Fruit fly (Drosophila melanogaster) whole organism, embryonic: ENCODE results near the gene CG9300.
A peak's percentile ranks its signal among the peaks of the same experiment; 100 is the strongest.

Source experiments
- Adf1 ChIP-seq: fragments of 200-800 bp; sonication (Bioruptor generic); IDR thresholded peaks from 2 replicates; pipeline ENCODE4 v1.3.6; 2022; ENCODE audit warnings: missing biosample characterization, missing genetic modification characterization
- CG10267 ChIP-seq: fragments of 200-800 bp; sonication (Bioruptor generic); optimal IDR thresholded peaks from 2 replicates; lab custom pipeline; 2018; ENCODE audit warnings: missing biosample characterization, mild to moderate bottlenecking, missing genetic modification characterization, moderate library complexity
- CG10431 ChIP-seq: fragments of 200-800 bp; sonication (Bioruptor generic); optimal IDR thresholded peaks from 3 replicates; lab custom pipeline; 2018; ENCODE audit warnings: missing biosample characterization, mild to moderate bottlenecking, missing genetic modification characterization
- CG12391 ChIP-seq: fragments of 200-800 bp; sonication (Bioruptor generic); optimal IDR thresholded peaks from 3 replicates; lab custom pipeline; 2018; ENCODE audit warnings: missing biosample characterization, mild to moderate bottlenecking, missing genetic modification characterization, moderate library complexity
- CG12769 ChIP-seq: fragments of 200-800 bp; sonication (Bioruptor generic); optimal IDR thresholded peaks from 2 replicates; lab custom pipeline; 2019; ENCODE audit warnings: missing biosample characterization, mild to moderate bottlenecking, missing genetic modification characterization, moderate library complexity
- CG14014 ChIP-seq: fragments of 200-800 bp; sonication (Bioruptor generic); IDR thresholded peaks from 2 replicates; pipeline ENCODE4 v1.3.6; 2022; ENCODE audit warnings: missing biosample characterization, missing genetic modification characterization
- CG14441 ChIP-seq: fragments of 200-800 bp; sonication (Bioruptor generic); IDR thresholded peaks from 2 replicates; pipeline ENCODE4 v1.3.6; 2022; ENCODE audit warnings: missing biosample characterization, missing genetic modification characterization
- CG1647 ChIP-seq: fragments of 200-800 bp; sonication (Bioruptor generic); optimal IDR thresholded peaks from 3 replicates; lab custom pipeline; 2016; ENCODE audit warnings: missing biosample characterization, missing genetic modification characterization
- CG16813 ChIP-seq: fragments of 200-800 bp; sonication (Bioruptor generic); IDR thresholded peaks from 3 replicates; pipeline ENCODE4 v1.3.6; 2022; ENCODE audit warnings: missing biosample characterization, missing genetic modification characterization; ENCODE audit not compliant: partially characterized antibody
- CG17359 ChIP-seq: fragments of 200-800 bp; sonication (Bioruptor generic); optimal IDR thresholded peaks from 3 replicates; lab custom pipeline; 2018; ENCODE audit warnings: missing biosample characterization, mild to moderate bottlenecking, missing genetic modification characterization, moderate library complexity
- CG17361 ChIP-seq: fragments of 200-800 bp; sonication (Bioruptor generic); IDR thresholded peaks from 3 replicates; pipeline ENCODE4 v1.3.6; 2022; ENCODE audit warnings: missing biosample characterization, missing genetic modification characterization
- CG17612 ChIP-seq: fragments of 200-800 bp; sonication (Bioruptor generic); IDR thresholded peaks from 2 replicates; pipeline ENCODE4 v1.3.6; 2022; ENCODE audit warnings: missing biosample characterization, missing genetic modification characterization
- CG2889 ChIP-seq: fragments of 200-800 bp; sonication (Bioruptor generic); IDR thresholded peaks from 3 replicates; pipeline ENCODE4 v1.3.6; 2022; ENCODE audit warnings: missing biosample characterization, missing genetic modification characterization
- CG32767 ChIP-seq: fragments of 200-800 bp; sonication (Bioruptor generic); IDR thresholded peaks from 2 replicates; pipeline ENCODE4 v1.3.6; 2022; ENCODE audit warnings: missing biosample characterization, missing genetic modification characterization
- CG34422 ChIP-seq: fragments of 200-800 bp; sonication (Bioruptor generic); IDR thresholded peaks from 3 replicates; pipeline ENCODE4 v1.3.6; 2022; ENCODE audit warnings: missing biosample characterization, missing genetic modification characterization
- CG4328 ChIP-seq: fragments of 200-800 bp; sonication (Bioruptor generic); optimal IDR thresholded peaks from 3 replicates; lab custom pipeline; 2017; ENCODE audit warnings: missing biosample characterization, missing genetic modification reagents, missing genetic modification characterization
- CG6791 ChIP-seq: fragments of 200-800 bp; sonication (Bioruptor generic); IDR thresholded peaks from 3 replicates; pipeline ENCODE4 v1.3.6; 2022; ENCODE audit warnings: missing biosample characterization, missing genetic modification characterization; ENCODE audit not compliant: partially characterized antibody
- CG7372 ChIP-seq: fragments of 200-800 bp; sonication (Bioruptor generic); IDR thresholded peaks from 2 replicates; pipeline ENCODE4 v1.3.6; 2022; ENCODE audit warnings: missing biosample characterization, missing genetic modification characterization
- CG7745 ChIP-seq: fragments of 200-800 bp; sonication (Bioruptor generic); optimal IDR thresholded peaks from 2 replicates; lab custom pipeline; 2018; ENCODE audit warnings: missing biosample characterization, mild to moderate bottlenecking, missing genetic modification characterization, moderate library complexity
- CG8944 ChIP-seq: fragments of 200-800 bp; sonication (Bioruptor generic); optimal IDR thresholded peaks from 3 replicates; lab custom pipeline; 2016; ENCODE audit warnings: missing biosample characterization, missing genetic modification characterization
- CTCF ChIP-seq: fragments of 200-800 bp; sonication (Bioruptor generic); optimal IDR thresholded peaks from 2 replicates; lab custom pipeline; 2017; ENCODE audit warnings: missing biosample characterization, mild to moderate bottlenecking, missing genetic modification characterization, moderate library complexity
- Camta ChIP-seq: fragments of 200-800 bp; sonication (Bioruptor generic); optimal IDR thresholded peaks from 2 replicates; lab custom pipeline; 2016; ENCODE audit warnings: missing biosample characterization, missing genetic modification characterization
- D19B ChIP-seq: fragments of 200-800 bp; sonication (Bioruptor generic); optimal IDR thresholded peaks from 2 replicates; lab custom pipeline; 2017; ENCODE audit warnings: missing biosample characterization, mild to moderate bottlenecking, missing genetic modification characterization
- Doc3 ChIP-seq: fragments of 200-800 bp; sonication (Bioruptor generic); IDR thresholded peaks from 3 replicates; pipeline ENCODE4 v1.3.6; 2022; ENCODE audit warnings: missing biosample characterization, missing genetic modification characterization; ENCODE audit not compliant: partially characterized antibody
- Drgx ChIP-seq: fragments of 200-800 bp; sonication (Bioruptor generic); IDR thresholded peaks from 2 replicates; pipeline ENCODE4 v1.3.6; 2022; ENCODE audit warnings: missing biosample characterization, missing genetic modification characterization
- Hr3 ChIP-seq: fragments of 200-800 bp; sonication (Bioruptor generic); optimal IDR thresholded peaks from 3 replicates; lab custom pipeline; 2016; ENCODE audit warnings: missing biosample characterization, missing genetic modification characterization
- Mrtf ChIP-seq: fragments of 200-800 bp; sonication (Bioruptor generic); IDR thresholded peaks from 3 replicates; pipeline ENCODE4 v1.3.6; 2022; ENCODE audit warnings: missing biosample characterization, missing genetic modification characterization
- Myb ChIP-seq: fragments of 200-800 bp; sonication (Bioruptor generic); optimal IDR thresholded peaks from 2 replicates; lab custom pipeline; 2016; ENCODE audit warnings: missing biosample characterization, missing genetic modification characterization
- Six4 ChIP-seq: fragments of 200-800 bp; sonication (Bioruptor generic); optimal IDR thresholded peaks from 2 replicates; lab custom pipeline; 2016; ENCODE audit warnings: missing biosample characterization, missing genetic modification characterization
- Sry-δ ChIP-seq: fragments of 200-800 bp; sonication (Bioruptor generic); optimal IDR thresholded peaks from 2 replicates; lab custom pipeline; 2016; ENCODE audit warnings: missing biosample characterization, missing genetic modification characterization
- Xbp1 ChIP-seq: fragments of 200-800 bp; sonication (Bioruptor generic); optimal IDR thresholded peaks from 3 replicates; lab custom pipeline; 2016; ENCODE audit warnings: missing biosample characterization, mild to moderate bottlenecking, missing genetic modification characterization
- ab ChIP-seq: fragments of 200-800 bp; sonication (Bioruptor generic); optimal IDR thresholded peaks from 2 replicates; lab custom pipeline; 2016; ENCODE audit warnings: missing biosample characterization, missing genetic modification characterization
- ap ChIP-seq: fragments of 200-800 bp; sonication (Bioruptor generic); IDR thresholded peaks from 2 replicates; pipeline ENCODE4 v1.3.6; 2022; ENCODE audit warnings: missing biosample characterization, missing genetic modification characterization
- ato ChIP-seq: fragments of 200-800 bp; sonication (Bioruptor generic); IDR thresholded peaks from 2 replicates; pipeline ENCODE4 v1.3.6; 2022; ENCODE audit warnings: missing biosample characterization, missing genetic modification characterization; ENCODE audit not compliant: partially characterized antibody
- cg ChIP-seq: fragments of 200-800 bp; sonication (Bioruptor generic); optimal IDR thresholded peaks from 3 replicates; lab custom pipeline; 2019; ENCODE audit warnings: missing biosample characterization, mild to moderate bottlenecking, missing genetic modification characterization, moderate library complexity
- chinmo ChIP-seq: fragments of 200-800 bp; sonication (Bioruptor generic); IDR thresholded peaks from 4 replicates; pipeline ENCODE4 v1.3.6; 2022; ENCODE audit warnings: missing biosample characterization, missing genetic modification characterization; ENCODE audit not compliant: partially characterized antibody
- dimm ChIP-seq: fragments of 200-800 bp; sonication (Bioruptor generic); IDR thresholded peaks from 2 replicates; pipeline ENCODE4 v1.3.6; 2022; ENCODE audit warnings: missing biosample characterization, missing genetic modification characterization
- dysf ChIP-seq: fragments of 200-800 bp; sonication (Bioruptor generic); IDR thresholded peaks from 3 replicates; pipeline ENCODE4 v1.3.6; 2022; ENCODE audit warnings: missing biosample characterization, missing genetic modification characterization
- ems ChIP-seq: fragments of 200-800 bp; sonication (Bioruptor generic); optimal IDR thresholded peaks from 3 replicates; lab custom pipeline; 2016; ENCODE audit warnings: missing biosample characterization, missing genetic modification characterization
- en ChIP-seq: fragments of 200-800 bp; sonication (Bioruptor generic); optimal IDR thresholded peaks from 2 replicates; lab custom pipeline; 2016; ENCODE audit warnings: missing biosample characterization, missing genetic modification characterization
- gsb-n ChIP-seq: fragments of 200-800 bp; sonication (Bioruptor generic); optimal IDR thresholded peaks from 3 replicates; lab custom pipeline; 2018; ENCODE audit warnings: missing biosample characterization, mild to moderate bottlenecking, missing genetic modification characterization
- h ChIP-seq: fragments of >200 bp; optimal IDR thresholded peaks from 2 replicates; lab custom pipeline; 2017
- jing ChIP-seq: fragments of 200-800 bp; sonication (Bioruptor generic); optimal IDR thresholded peaks from 2 replicates; lab custom pipeline; 2018; ENCODE audit warnings: missing biosample characterization, mild to moderate bottlenecking, missing genetic modification characterization
- luna ChIP-seq: fragments of 200-800 bp; sonication (Bioruptor generic); optimal IDR thresholded peaks from 2 replicates; lab custom pipeline; 2016; ENCODE audit warnings: missing biosample characterization, missing genetic modification characterization
- odd ChIP-seq: fragments of 200-800 bp; sonication (Bioruptor generic); optimal IDR thresholded peaks from 2 replicates; lab custom pipeline; 2017; ENCODE audit warnings: missing biosample characterization, mild to moderate bottlenecking, missing genetic modification characterization
- peb ChIP-seq: fragments of 200-800 bp; sonication (Bioruptor generic); IDR thresholded peaks from 2 replicates; pipeline ENCODE4 v1.3.6; 2022; ENCODE audit warnings: missing biosample characterization, missing genetic modification characterization
- phol ChIP-seq: fragments of 200-800 bp; sonication (Bioruptor generic); optimal IDR thresholded peaks from 3 replicates; lab custom pipeline; 2018; ENCODE audit warnings: missing biosample characterization, mild to moderate bottlenecking, missing genetic modification characterization, moderate library complexity
- pum ChIP-seq: fragments of 200-800 bp; sonication (Bioruptor generic); optimal IDR thresholded peaks from 2 replicates; lab custom pipeline; 2016; ENCODE audit warnings: missing biosample characterization, missing genetic modification characterization
- repo ChIP-seq: fragments of 200-800 bp; sonication (Bioruptor generic); optimal IDR thresholded peaks from 2 replicates; lab custom pipeline; 2016; ENCODE audit warnings: missing biosample characterization, missing genetic modification characterization
- salm ChIP-seq: fragments of 200-800 bp; sonication (Bioruptor generic); optimal IDR thresholded peaks from 2 replicates; lab custom pipeline; 2018; ENCODE audit warnings: missing biosample characterization, mild to moderate bottlenecking, missing genetic modification characterization
- unpg ChIP-seq: fragments of 200-800 bp; sonication (Bioruptor generic); optimal IDR thresholded peaks from 3 replicates; lab custom pipeline; 2018; ENCODE audit warnings: missing biosample characterization, mild to moderate bottlenecking, missing genetic modification characterization, moderate library complexity
- wor ChIP-seq: fragments of 200-800 bp; sonication (Bioruptor generic); IDR thresholded peaks from 2 replicates; pipeline ENCODE4 v1.3.6; 2022; ENCODE audit warnings: missing biosample characterization, missing genetic modification characterization

The CG9300 gene

dm6 chr3L:19516547-19516946 is 35.7 kb upstream of the CG9300 start:
- TF ChIP-seq unpg (GFP tag; lab: Kevin White, UChicago) (peak; percentile 88), CG32767 (GFP tag; lab: Robert Waterston, UW) (peak; percentile 65), Hr3 (GFP tag; lab: Kevin White, UChicago) (peak; percentile 89), Mrtf (peak; percentile 92), ems (GFP tag; lab: Kevin White, UChicago) (peak; percentile 89), en (peak; percentile 90), CG6791 (GFP tag; lab: Robert Waterston, UW) (peak; percentile 75), CG7745 (no peak), ato (peak; percentile 50; the same call in 1 of the 2 replicates), CG7372 (GFP tag; lab: Robert Waterston, UW) (peak; percentile 91), CG16813 (peak; percentile 58; the same call in 2 of the 3 replicates), luna (GFP tag; lab: Kevin White, UChicago) (peak; percentile 95), Camta (peak; percentile 97), Six4 (GFP tag; lab: Kevin White, UChicago) (peak; percentile 77), CG12769 (tag; lab: Kevin White, UChicago) (peak; percentile 68), D19B (peak; percentile 81), Drgx (GFP tag; lab: Robert Waterston, UW) (peak; percentile 33; the same call in 1 of the 2 replicates), Sry-δ (GFP tag; lab: Kevin White, UChicago) (peak; percentile 58), chinmo (GFP tag; lab: Robert Waterston, UW) (no peak), Myb (GFP tag; lab: Kevin White, UChicago) (peak; percentile 81), jing (GFP tag; lab: Kevin White, UChicago) (peak; percentile 77), CG34422 (GFP tag; lab: Robert Waterston, UW) (peak; percentile 94), dysf (GFP tag; lab: Robert Waterston, UW) (peak; percentile 92), CG14014 (peak; percentile 85; the same call in 1 of the 2 replicates), CTCF (GFP tag; lab: Kevin White, UChicago) (peak; percentile 94), CG12391 (tag; lab: Kevin White, UChicago) (peak; percentile 74), Adf1 (GFP tag; lab: Robert Waterston, UW) (peak; percentile 41; the same call in 1 of the 2 replicates), odd (GFP tag; lab: Kevin White, UChicago) (peak; percentile 28), cg (GFP tag; lab: Kevin White, UChicago) (no peak), ab (GFP tag; lab: Kevin White, UChicago) (peak; percentile 59), salm (tag; lab: Kevin White, UChicago) (no peak), CG8944 (GFP tag; lab: Kevin White, UChicago) (peak; percentile 86), CG17612 (peak; percentile 78), peb (GFP tag; lab: Robert Waterston, UW) (peak; percentile 78), Xbp1 (GFP tag; lab: Kevin White, UChicago) (peak; percentile 90), CG10267 (tag; lab: Kevin White, UChicago) (peak; percentile 70), CG10431 (no peak), h (lab: Kevin White, UChicago) (no peak), CG17361 (GFP tag; lab: Robert Waterston, UW) (peak; percentile 86), CG4328 (GFP tag; lab: Kevin White, UChicago) (peak; percentile 90), phol (tag; lab: Kevin White, UChicago) (peak; percentile 90), pum (GFP tag; lab: Kevin White, UChicago) (peak; percentile 94), Doc3 (GFP tag; lab: Robert Waterston, UW) (no peak), CG14441 (peak; percentile 92), dimm (peak; percentile 82), gsb-n (tag; lab: Kevin White, UChicago) (peak; percentile 78), CG1647 (GFP tag; lab: Kevin White, UChicago) (peak; percentile 90), ap (GFP tag; lab: Robert Waterston, UW) (peak; percentile 79), CG2889 (GFP tag; lab: Robert Waterston, UW) (peak; percentile 88), repo (GFP tag; lab: Kevin White, UChicago) (peak; percentile 92), wor (GFP tag; lab: Robert Waterston, UW) (peak; percentile 60), CG17359 (tag; lab: Kevin White, UChicago) (peak; percentile 80)
